Worm (Caenorhabditis elegans): ENCODE measurements around the gene sup-9.

Gene sup-9

ce11 chrII:2735644-2736043 is 48.8 kb upstream of the sup-9 start (continued):
- TF ChIP-seq daf-16 (GFP tag; optimal IDR thresholded peaks at IDR 0.05): no peak
- TF ChIP-seq daf-16 (tag; optimal IDR thresholded peaks at IDR 0.05): peak; percentile 13
- TF ChIP-seq spr-3 (GFP tag; optimal IDR thresholded peaks at IDR 0.05): no peak
- TF ChIP-seq mes-2 (tag; optimal IDR thresholded peaks at IDR 0.05; ENCODE audit: poor library complexity, severe bottlenecking): peak; percentile 43
- peak; percentile 11; the same call in 1 of the 2 replicates for TF ChIP-seq ceh-20 (GFP tag; IDR thresholded peaks at IDR 0.05)
- no peak for TF ChIP-seq zip-11 (GFP tag; IDR thresholded peaks at IDR 0.05)
- no peak for TF ChIP-seq nhr-102 (tag; optimal IDR thresholded peaks at IDR 0.05)
- TF ChIP-seq nhr-111 (GFP tag; optimal IDR thresholded peaks at IDR 0.05): no peak
- peak; percentile 45; the same call in 1 of the 2 replicates for TF ChIP-seq vab-7 (GFP tag; IDR thresholded peaks at IDR 0.05)
- TF ChIP-seq daf-12 (tag; optimal IDR thresholded peaks at IDR 0.05): no peak
- 0 out of 2 replicates have a peak, but pooled peaks have one; percentile 44 for TF ChIP-seq tra-1 (GFP tag; IDR thresholded peaks at IDR 0.05)
- TF ChIP-seq zip-2 (tag; optimal IDR thresholded peaks at IDR 0.05): no peak
- TF ChIP-seq arid-1 (GFP tag; conservative IDR thresholded peaks at IDR 0.05): no peak
- TF ChIP-seq lin-38 (GFP tag; IDR thresholded peaks at IDR 0.05): peak; percentile 63
- peak; percentile 46 for TF ChIP-seq lin-13 (GFP tag; optimal IDR thresholded peaks at IDR 0.05)
- TF ChIP-seq F10B5.3 (tag; optimal IDR thresholded peaks at IDR 0.05): no peak
- TF ChIP-seq ztf-11 (tag; optimal IDR thresholded peaks at IDR 0.05): no peak
- no peak for TF ChIP-seq ctbp-1 (GFP tag; IDR thresholded peaks at IDR 0.05)
- TF ChIP-seq nhr-76 (tag; optimal IDR thresholded peaks at IDR 0.05): no peak
- peak; percentile 82 for TF ChIP-seq egl-43 (GFP tag; IDR thresholded peaks at IDR 0.05)
- TF ChIP-seq madf-5 (GFP tag; IDR thresholded peaks at IDR 0.05): no peak
- no peak for TF ChIP-seq sdz-12 (GFP tag; optimal IDR thresholded peaks at IDR 0.05)
- TF ChIP-seq ZK546.5 (tag; optimal IDR thresholded peaks at IDR 0.05): no peak

DNA sequence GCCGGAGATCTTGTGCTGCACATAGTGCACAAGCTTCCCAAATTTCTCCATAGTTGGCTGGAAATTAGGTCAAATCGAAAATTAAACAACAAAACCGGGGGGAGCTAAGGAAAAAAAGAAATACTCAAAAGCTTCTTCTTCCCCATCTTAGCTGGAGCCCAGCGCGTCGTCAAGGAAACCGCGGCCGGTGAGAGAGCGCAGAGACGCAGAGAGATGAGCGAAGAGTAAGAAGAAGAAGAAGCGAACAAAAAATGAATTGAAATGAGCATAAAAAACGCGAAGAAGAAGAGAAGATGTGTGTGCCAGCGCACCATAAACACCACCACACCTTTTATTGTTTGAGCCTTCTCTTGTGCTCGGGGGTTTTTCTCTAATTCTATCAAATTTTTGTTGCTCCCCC is 48.4 kb upstream of the sup-9 start, which contains the start of gene wdr-31:
wdr-31 (minus strand) TSS at position 101 of the 400 bp plus-strand sequence.
- TF ChIP-seq nhr-41 (GFP tag; IDR thresholded peaks at IDR 0.05) (no peak), nhr-77 (tag; optimal IDR thresholded peaks at IDR 0.05) (no peak), duxl-1 (tag; optimal IDR thresholded peaks at IDR 0.05; ENCODE audit: poor library complexity) (no peak), nhr-28 (tag; optimal IDR thresholded peaks at IDR 0.05) (no peak), T26A8.4 (GFP tag; IDR thresholded peaks at IDR 0.05) (no peak), daf-8 (GFP tag; IDR thresholded peaks at IDR 0.05) (no peak), lin-13 (GFP tag; optimal IDR thresholded peaks at IDR 0.05) (no peak), vab-7 (GFP tag; IDR thresholded peaks at IDR 0.05) (no peak), lir-3 (tag; optimal IDR thresholded peaks at IDR 0.05) (no peak), snpc-1.2 (GFP tag; IDR thresholded peaks at IDR 0.05) (no peak), lin-1 (GFP tag; IDR thresholded peaks at IDR 0.05) (no peak), pha-4 (GFP tag; IDR thresholded peaks at IDR 0.05) (no peak), pha-4 (tag; optimal IDR thresholded peaks at IDR 0.05) (no peak), nhr-10 (tag; optimal IDR thresholded peaks at IDR 0.05) (no peak), nhr-237 (tag; optimal IDR thresholded peaks at IDR 0.05) (no peak)

ce11 chrII:2734735-2735134 is 47.9 kb upstream of the sup-9 start:
- TF ChIP-seq nhr-6 (tag; optimal IDR thresholded peaks at IDR 0.05): peak; percentile 26
- peak; percentile 72 for TF ChIP-seq hmg-1.1 (GFP tag; IDR thresholded peaks at IDR 0.05)
- no peak for TF ChIP-seq rbr-2 (tag; optimal IDR thresholded peaks at IDR 0.05)
- TF ChIP-seq snpc-1.2 (GFP tag; IDR thresholded peaks at IDR 0.05): no peak
- no peak for TF ChIP-seq gei-8 (GFP tag; optimal IDR thresholded peaks at IDR 0.05)
- TF ChIP-seq F44E2.7 (GFP tag; IDR thresholded peaks at IDR 0.05): no peak
- no peak; the same call in 1 of the 2 replicates for TF ChIP-seq lin-38 (GFP tag; IDR thresholded peaks at IDR 0.05)
- peak; percentile 21 for TF ChIP-seq hlh-11 (tag; optimal IDR thresholded peaks at IDR 0.05)
- no peak for TF ChIP-seq hif-1 (tag; optimal IDR thresholded peaks at IDR 0.05)
- peak; percentile 64 for TF ChIP-seq mep-1 (tag; optimal IDR thresholded peaks at IDR 0.05)
- no peak for TF ChIP-seq F49E8.2 (tag; optimal IDR thresholded peaks at IDR 0.05; ENCODE audit: borderline replicate concordance)
- peak; percentile 15 for TF ChIP-seq nhr-25 (tag; optimal IDR thresholded peaks at IDR 0.05; ENCODE audit: borderline replicate concordance, insufficient read depth)
- TF ChIP-seq lin-15B (tag; optimal IDR thresholded peaks at IDR 0.05): no peak
- no peak for TF ChIP-seq nhr-48 (tag; optimal IDR thresholded peaks at IDR 0.05)
- no peak for TF ChIP-seq daf-8 (GFP tag; IDR thresholded peaks at IDR 0.05)
- TF ChIP-seq lsy-2 (tag; optimal IDR thresholded peaks at IDR 0.05): peak in 1 of 2 experiments; percentile 30
- TF ChIP-seq lin-1 (GFP tag; IDR thresholded peaks at IDR 0.05): no peak
- peak; percentile 84 for TF ChIP-seq duxl-1 (tag; optimal IDR thresholded peaks at IDR 0.05; ENCODE audit: poor library complexity)

Measured in whole organism, L4 larva.